Fruit fly (Drosophila melanogaster): ENCODE measurements around the gene RAF2.

dm6 chr3L:16381184-16381797, 4.8 kb upstream of the RAF2 start, which contains the start of gene Agpat4:
- TF ChIP-seq CG8478 (optimal IDR thresholded peaks at IDR 0.05) (no peak), psq (optimal IDR thresholded peaks at IDR 0.05) (no peak), EcR (GFP tag; optimal IDR thresholded peaks at IDR 0.05) (no peak)

Data from whole organism.